Worm (Caenorhabditis elegans): ENCODE measurements around the gene C05C10.5.

The C05C10.5 gene

ce11 chrII:9986635-9987575 lies 48.1 kb downstream of the C05C10.5 start (continued):
- no peak for TF ChIP-seq ceh-8 (GFP tag; optimal IDR thresholded peaks at IDR 0.05)
- peak; percentile 81 for TF ChIP-seq grh-1 (GFP tag; IDR thresholded peaks at IDR 0.05)
- TF ChIP-seq ztf-4 (tag; optimal IDR thresholded peaks at IDR 0.05), result no peak
- TF ChIP-seq dpl-1 (GFP tag; optimal IDR thresholded peaks at IDR 0.05), result no peak
- TF ChIP-seq unc-98 (GFP tag; IDR thresholded peaks at IDR 0.05), result no peak
- no peak for TF ChIP-seq F16B12.6 (tag; optimal IDR thresholded peaks at IDR 0.05)
- TF ChIP-seq lin-35 (GFP tag; optimal IDR thresholded peaks at IDR 0.05), result no peak
- TF ChIP-seq sup-37 (GFP tag; optimal IDR thresholded peaks at IDR 0.05), result no peak

ce11 chrII:9988620-9989019 lies 49.8 kb downstream of the C05C10.5 start:
- no peak for TF ChIP-seq zip-4 (GFP tag; optimal IDR thresholded peaks at IDR 0.05)
- TF ChIP-seq pax-3 (tag; optimal IDR thresholded peaks at IDR 0.05), result no peak
- TF ChIP-seq hlh-4 (tag; optimal IDR thresholded peaks at IDR 0.05), result no peak
- TF ChIP-seq tbx-2 (tag; optimal IDR thresholded peaks at IDR 0.05), result no peak
- TF ChIP-seq grh-1 (GFP tag; IDR thresholded peaks at IDR 0.05), result peak; percentile 82
- no peak for TF ChIP-seq efl-1 (optimal IDR thresholded peaks at IDR 0.05)
- peak in 1 of 2 experiments; percentile 64 for TF ChIP-seq efl-1 (GFP tag; optimal IDR thresholded peaks at IDR 0.05 in 1 of 2)
- peak; percentile 12 for TF ChIP-seq lin-14 (GFP tag; optimal IDR thresholded peaks at IDR 0.05)
- no peak for TF ChIP-seq nhr-76 (tag; optimal IDR thresholded peaks at IDR 0.05)
- TF ChIP-seq unc-86 (tag; optimal IDR thresholded peaks at IDR 0.05), result no peak
- TF ChIP-seq nhr-20 (tag; optimal IDR thresholded peaks at IDR 0.05), result no peak
- no peak for TF ChIP-seq C16A3.4 (tag; optimal IDR thresholded peaks at IDR 0.05)
- no peak for TF ChIP-seq nhr-11 (tag; optimal IDR thresholded peaks at IDR 0.05)
- no peak for TF ChIP-seq unc-130 (tag; optimal IDR thresholded peaks at IDR 0.05)
- TF ChIP-seq nhr-85 (tag), result peak; percentile 39
- no peak for TF ChIP-seq nhr-19 (GFP tag; conservative IDR thresholded peaks at IDR 0.05)

- no peak for TF ChIP-seq fkh-8 (tag; optimal IDR thresholded peaks at IDR 0.05)
- no peak for TF ChIP-seq isw-1 (GFP tag; IDR thresholded peaks at IDR 0.05)
- TF ChIP-seq mdl-1 (tag; optimal IDR thresholded peaks at IDR 0.05), result no peak
- TF ChIP-seq vab-15 (tag; optimal IDR thresholded peaks at IDR 0.05), result no peak
- TF ChIP-seq snpc-4 (tag; optimal IDR thresholded peaks at IDR 0.05), result no peak
- TF ChIP-seq dsc-1 (tag; optimal IDR thresholded peaks at IDR 0.05), result peak; percentile 50
- TF ChIP-seq pag-3 (tag; optimal IDR thresholded peaks at IDR 0.05; ENCODE audit: borderline replicate concordance, insufficient read depth), result peak; percentile 31
- peak; percentile 6 for TF ChIP-seq tbx-2 (tag; optimal IDR thresholded peaks at IDR 0.05)
- TF ChIP-seq F16B12.6 (tag; optimal IDR thresholded peaks at IDR 0.05), result no peak
- TF ChIP-seq fos-1 (tag; optimal IDR thresholded peaks at IDR 0.05), result no peak
- peak; percentile 73 for TF ChIP-seq lin-14 (GFP tag; optimal IDR thresholded peaks at IDR 0.05)
- TF ChIP-seq aly-2 (tag; optimal IDR thresholded peaks at IDR 0.05), result no peak
- TF ChIP-seq rnt-1 (tag; optimal IDR thresholded peaks at IDR 0.05), result peak; percentile 2
These were observed 50.7 kb downstream of the C05C10.5 start for ce11 chrII:9989533-9989932.
